Worm (Caenorhabditis elegans) whole organism, L2 larva: ENCODE measurements around the gene nhr-262.

ENCODE experiments used
- C34F6.9 ChIP-seq: fragments of 150-350 bp; optimal IDR thresholded peaks from 2 replicates; lab custom pipeline; 2014; ENCODE audit warnings: missing biosample characterization, missing genetic modification characterization
- F13H6.1 ChIP-seq: sonication (generic microtip); optimal IDR thresholded peaks from 2 replicates; lab custom pipeline; 2016; ENCODE audit warnings: missing genetic modification characterization, missing compliant biosample characterization
- Y55F3AM.14 ChIP-seq: fragments of 200-800 bp; sonication (Bioruptor generic); optimal IDR thresholded peaks from 2 replicates; lab custom pipeline; 2018; ENCODE audit warnings: mild to moderate bottlenecking, missing genetic modification characterization, missing compliant biosample characterization
- ZK546.5 ChIP-seq: sonication (generic microtip); optimal IDR thresholded peaks from 2 replicates; lab custom pipeline; 2017; ENCODE audit warnings: missing biosample characterization, missing genetic modification characterization
- aly-2 ChIP-seq: fragments of 150-350 bp; optimal IDR thresholded peaks from 2 replicates; lab custom pipeline; 2014; ENCODE audit warnings: missing biosample characterization, missing genetic modification characterization
- ama-1 ChIP-seq: fragments of 150-350 bp; optimal IDR thresholded peaks from 2 replicates; lab custom pipeline; 2018; ENCODE audit warnings: inconsistent platforms
- blmp-1 ChIP-seq: sonication (generic microtip); optimal IDR thresholded peaks from 2 replicates; lab custom pipeline; 2017; ENCODE audit warnings: missing genetic modification characterization, mild to moderate bottlenecking, missing compliant biosample characterization, antibody characterized with exemption, moderate library complexity; ENCODE audit not compliant: insufficient read depth
- elt-3 ChIP-seq: sonication (generic microtip); optimal IDR thresholded peaks from 2 replicates; lab custom pipeline; 2017; ENCODE audit warnings: missing biosample characterization, missing genetic modification characterization
- fos-1 ChIP-seq: fragments of 150-350 bp; optimal IDR thresholded peaks from 2 replicates; lab custom pipeline; 2014; ENCODE audit warnings: missing biosample characterization, missing genetic modification characterization
- gmeb-1 ChIP-seq: fragments of 150-350 bp; optimal IDR thresholded peaks from 2 replicates; lab custom pipeline; 2014; ENCODE audit warnings: missing biosample characterization, missing genetic modification characterization
- lin-11 ChIP-seq: fragments of 150-350 bp; sonication (generic microtip); optimal IDR thresholded peaks from 2 replicates; lab custom pipeline; 2014; ENCODE audit warnings: missing biosample characterization, missing genetic modification characterization, inconsistent platforms, mixed read lengths
- lin-13 ChIP-seq: fragments of 150-350 bp; optimal IDR thresholded peaks from 2 replicates; lab custom pipeline; 2014; ENCODE audit warnings: missing biosample characterization, missing genetic modification reagents, missing genetic modification characterization
- lin-39 ChIP-seq: fragments of 150-350 bp; optimal IDR thresholded peaks from 2 replicates; lab custom pipeline; 2014; ENCODE audit warnings: missing biosample characterization, missing genetic modification reagents, missing genetic modification characterization
- lsy-2 ChIP-seq, 2 experiments: fragments of 150-350 bp in 1 of 2; sonication (generic microtip) in 1 of 2; optimal IDR thresholded peaks; 2 replicates each; lab custom pipeline; 2014 to 2017; ENCODE audit warnings: missing biosample characterization in 2 of 2, missing genetic modification characterization in 2 of 2
- mab-5 ChIP-seq: fragments of 150-350 bp; optimal IDR thresholded peaks from 2 replicates; lab custom pipeline; 2014; ENCODE audit warnings: missing biosample characterization, missing genetic modification characterization
- mbf-1 ChIP-seq: sonication (generic microtip); optimal IDR thresholded peaks from 2 replicates; lab custom pipeline; 2017; ENCODE audit warnings: missing biosample characterization, missing genetic modification characterization
- mdl-1 ChIP-seq, 2 experiments: fragments of 150-350 bp in 1 of 2; sonication (generic microtip) in 1 of 2; optimal IDR thresholded peaks; 2 replicates each; lab custom pipeline; 2017; ENCODE audit warnings: missing biosample characterization in 2 of 2, missing genetic modification characterization in 2 of 2
- nhr-11 ChIP-seq: fragments of 150-350 bp; optimal IDR thresholded peaks from 2 replicates; lab custom pipeline; 2014; ENCODE audit warnings: missing biosample characterization, missing genetic modification characterization
- nhr-12 ChIP-seq: fragments of 150-350 bp; optimal IDR thresholded peaks from 2 replicates; lab custom pipeline; 2014; ENCODE audit warnings: missing biosample characterization, missing genetic modification characterization
- nhr-129 ChIP-seq: fragments of 150-350 bp; optimal IDR thresholded peaks from 2 replicates; lab custom pipeline; 2014; ENCODE audit warnings: missing biosample characterization, missing genetic modification characterization
- nhr-21 ChIP-seq: fragments of 150-350 bp; optimal IDR thresholded peaks from 2 replicates; lab custom pipeline; 2014; ENCODE audit warnings: missing biosample characterization, missing genetic modification characterization
- nhr-23 ChIP-seq: fragments of 150-350 bp; optimal IDR thresholded peaks from 2 replicates; lab custom pipeline; 2014; ENCODE audit warnings: missing biosample characterization, missing genetic modification reagents, missing genetic modification characterization
- nhr-237 ChIP-seq: fragments of 150-350 bp; optimal IDR thresholded peaks from 2 replicates; lab custom pipeline; 2014; ENCODE audit warnings: missing biosample characterization, missing genetic modification characterization
- nhr-25 ChIP-seq: fragments of 150-350 bp; sonication (generic microtip); optimal IDR thresholded peaks from 3 replicates; lab custom pipeline; 2014; ENCODE audit warnings: missing biosample characterization, missing genetic modification characterization
- nhr-77 ChIP-seq: fragments of 150-350 bp; optimal IDR thresholded peaks from 2 replicates; lab custom pipeline; 2014; ENCODE audit warnings: missing biosample characterization, missing genetic modification characterization
- peb-1 ChIP-seq: fragments of 150-350 bp; optimal IDR thresholded peaks from 2 replicates; lab custom pipeline; 2014; ENCODE audit warnings: missing biosample characterization, missing genetic modification characterization
- sem-4 ChIP-seq: fragments of 150-350 bp; optimal IDR thresholded peaks from 2 replicates; lab custom pipeline; 2014; ENCODE audit warnings: missing biosample characterization, missing genetic modification reagents, missing genetic modification characterization
- sma-3 ChIP-seq: sonication (generic microtip); optimal IDR thresholded peaks from 2 replicates; lab custom pipeline; 2016; ENCODE audit warnings: missing genetic modification reagents, missing genetic modification characterization, missing compliant biosample characterization
- sma-9 ChIP-seq, 2 experiments: fragments of 150-350 bp in 1 of 2; sonication (generic microtip) in 1 of 2; optimal IDR thresholded peaks; 2 replicates each; lab custom pipeline; 2014 to 2016; ENCODE audit warnings: missing genetic modification characterization in 2 of 2, mild to moderate bottlenecking in 1 of 2, missing biosample characterization in 1 of 2, missing compliant biosample characterization in 1 of 2, missing genetic modification reagents in 1 of 2, moderate library complexity in 1 of 2
- snpc-4 ChIP-seq: fragments of 150-350 bp; optimal IDR thresholded peaks from 2 replicates; lab custom pipeline; 2014; ENCODE audit warnings: missing biosample characterization, missing genetic modification characterization
- unc-55 ChIP-seq: fragments of 150-350 bp; sonication (generic microtip); optimal IDR thresholded peaks from 3 replicates; lab custom pipeline; 2014; ENCODE audit warnings: missing biosample characterization, missing genetic modification reagents, missing genetic modification characterization
- unc-62 ChIP-seq: fragments of 150-350 bp; optimal IDR thresholded peaks from 2 replicates; lab custom pipeline; 2014; ENCODE audit warnings: missing biosample characterization, missing genetic modification reagents, missing genetic modification characterization
- zag-1 ChIP-seq: fragments of 150-350 bp; optimal IDR thresholded peaks from 2 replicates; lab custom pipeline; 2014; ENCODE audit warnings: missing biosample characterization, missing genetic modification characterization
- ztf-1 ChIP-seq: fragments of 200-800 bp; sonication (Bioruptor generic); conservative IDR thresholded peaks from 2 replicates; pipeline ENCODE4 v1.3.6; 2022; ENCODE audit warnings: missing genetic modification characterization, missing compliant biosample characterization
- ztf-11 ChIP-seq: sonication (generic microtip); optimal IDR thresholded peaks from 2 replicates; lab custom pipeline; 2017; ENCODE audit warnings: missing biosample characterization, missing genetic modification characterization

Gene nhr-262

DNA sequence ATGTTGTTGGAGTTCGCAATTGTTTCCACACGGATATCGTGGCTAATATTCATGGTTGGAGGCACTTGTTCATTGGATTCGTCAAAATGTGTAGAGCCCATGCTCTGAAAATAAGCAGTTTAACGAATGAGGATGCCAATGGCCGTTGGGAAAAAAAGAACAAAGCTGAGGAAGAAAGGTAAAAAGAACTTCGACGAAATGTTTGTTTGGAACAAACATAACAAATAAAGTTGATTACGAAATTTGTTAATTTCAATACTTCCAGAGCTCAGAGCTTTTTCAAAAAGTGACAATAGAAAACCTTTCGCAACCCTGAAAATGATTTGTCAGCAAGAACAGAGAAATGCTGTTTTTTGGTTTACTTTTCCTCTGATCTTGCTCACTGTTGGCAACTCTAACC is 24.7 kb upstream of the nhr-262 start, which contains the start of gene F09C6.3:
TSS of gene F09C6.3 (minus strand) at position 101 of the 400 bp plus-strand sequence.
- no peak for TF ChIP-seq ZK546.5 (tag; lab: Kevin White, UChicago)
- no peak for TF ChIP-seq C34F6.9 (tag; lab: Kevin White, UChicago)
- no peak for TF ChIP-seq aly-2
- no peak for TF ChIP-seq lsy-2 (tag; optimal IDR thresholded peaks at IDR 0.05; lab: Kevin White, UChicago)
- TF ChIP-seq Y55F3AM.14 (GFP tag; lab: Kevin White, UChicago): no peak
- no peak for TF ChIP-seq zag-1 (tag; lab: Kevin White, UChicago)

ce11 chrV:16880679-16881078 is 24.0 kb upstream of the nhr-262 start, which contains the start of gene F09C6.14:
Gene F09C6.14 (plus strand): TSS chrV:16880979.
- no peak for TF ChIP-seq zag-1 (tag; lab: Kevin White, UChicago)
- TF ChIP-seq sma-9 (GFP tag; optimal IDR thresholded peaks at IDR 0.05; lab: Kevin White, UChicago): no peak
- TF ChIP-seq sma-9 (tag; optimal IDR thresholded peaks at IDR 0.05; lab: Kevin White, UChicago): no peak
- TF ChIP-seq lin-39 (tag; lab: Kevin White, UChicago): no peak
- TF ChIP-seq nhr-21 (tag; lab: Kevin White, UChicago): no peak
- no peak for TF ChIP-seq peb-1 (tag; lab: Kevin White, UChicago)
- no peak for TF ChIP-seq nhr-23
- no peak for TF ChIP-seq mab-5 (tag; lab: Kevin White, UChicago)
- TF ChIP-seq unc-55 (GFP tag; lab: Kevin White, UChicago): no peak
- no peak for TF ChIP-seq nhr-25 (tag; lab: Kevin White, UChicago)

DNA sequence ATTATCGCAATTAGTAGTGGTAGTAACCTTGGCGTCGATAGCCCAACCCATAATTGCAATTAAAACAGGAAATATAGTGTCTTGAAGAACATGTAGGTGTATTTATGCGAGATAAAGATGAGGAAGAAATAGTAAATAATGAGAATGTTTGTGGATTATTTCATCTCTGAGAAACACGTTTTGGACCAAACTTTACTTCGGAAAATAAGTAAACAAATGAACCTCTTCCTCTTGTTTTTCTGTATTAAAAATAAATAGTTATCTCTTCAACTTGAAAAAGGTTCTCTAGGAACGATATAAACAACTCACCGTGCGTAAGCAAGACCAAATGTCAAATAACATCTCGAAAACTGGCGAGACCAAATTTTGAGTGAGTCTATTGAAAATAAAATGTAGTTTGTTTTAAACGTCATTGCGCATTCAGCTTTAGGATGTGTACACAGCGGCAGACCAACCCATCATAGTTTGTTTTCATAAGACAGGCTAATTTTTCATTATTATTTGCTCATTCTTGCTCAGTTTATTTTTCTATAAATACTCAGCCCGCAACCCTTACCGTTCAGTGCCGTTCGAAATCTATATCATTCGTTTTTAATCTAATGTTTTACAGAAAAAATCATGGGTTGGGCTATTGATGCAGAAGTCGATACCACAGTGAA is 22.3 kb upstream of the nhr-262 start, which contains the start of the genes F09C6.11 and F09C6.12:
TSS of gene F09C6.11 (minus strand) at position 51 of the 659 bp plus-strand sequence.
TSS of gene F09C6.12 (plus strand) at position 609 of the 659 bp plus-strand sequence.
- TF ChIP-seq sma-3: no peak
- TF ChIP-seq mdl-1 (tag; optimal IDR thresholded peaks at IDR 0.05; lab: Kevin White, UChicago): no peak
- TF ChIP-seq sem-4 (tag; lab: Kevin White, UChicago): no peak
- TF ChIP-seq lin-11 (tag; lab: Kevin White, UChicago): no peak
- no peak for TF ChIP-seq nhr-129 (tag; lab: Kevin White, UChicago)
- TF ChIP-seq fos-1 (tag; lab: Kevin White, UChicago): no peak
- TF ChIP-seq lin-13 (GFP tag; lab: Kevin White, UChicago): no peak
- TF ChIP-seq unc-62 (GFP tag; lab: Kevin White, UChicago): no peak
- no peak for TF ChIP-seq nhr-237
- no peak for TF ChIP-seq nhr-77 (tag; lab: Kevin White, UChicago)
- TF ChIP-seq, all 48 proteins: peak for 0

ce11 chrV:16884744-16885143 is 20.0 kb upstream of the nhr-262 start, which contains the start of gene F09C6.13:
Gene F09C6.13 (plus strand): TSS chrV:16885044.
- TF ChIP-seq nhr-23 (no peak), nhr-12 (tag; lab: Kevin White, UChicago) (no peak), lin-39 (tag; lab: Kevin White, UChicago) (no peak), snpc-4 (no peak), ztf-1 (GFP tag; lab: Robert Waterston, UW) (no peak), nhr-129 (tag; lab: Kevin White, UChicago) (no peak), mbf-1 (tag; lab: Kevin White, UChicago) (no peak), unc-55 (GFP tag; lab: Kevin White, UChicago) (no peak), sem-4 (tag; lab: Kevin White, UChicago) (no peak), nhr-11 (no peak), gmeb-1 (tag; lab: Kevin White, UChicago) (no peak), ama-1 (lab: Kevin White, UChicago) (no peak), lin-11 (tag; lab: Kevin White, UChicago) (no peak), ztf-11 (no peak), F13H6.1 (tag; lab: Kevin White, UChicago) (no peak), blmp-1 (tag; lab: Kevin White, UChicago) (no peak), aly-2 (no peak), nhr-21 (tag; lab: Kevin White, UChicago) (no peak), elt-3 (tag; lab: Kevin White, UChicago) (no peak)
- TF ChIP-seq, all 48 proteins: peak for 0
